Worm (Caenorhabditis elegans) whole organism, L1 larva: ENCODE measurements around the gene acer-1.

Experiments
- C04F5.9 ChIP-seq: sonication (generic microtip); optimal IDR thresholded peaks from 2 replicates; lab custom pipeline; 2016; ENCODE audit warnings: missing genetic modification characterization, missing compliant biosample characterization
- C34B4.2 ChIP-seq: sonication (generic microtip); optimal IDR thresholded peaks from 2 replicates; lab custom pipeline; 2017; ENCODE audit warnings: mild to moderate bottlenecking, missing genetic modification characterization, missing compliant biosample characterization
- F16B12.6 ChIP-seq: fragments of 150-350 bp; optimal IDR thresholded peaks from 2 replicates; lab custom pipeline; 2014; ENCODE audit warnings: missing biosample characterization, missing genetic modification characterization
- Y116A8C.19 ChIP-seq: sonication (generic microtip); optimal IDR thresholded peaks from 2 replicates; lab custom pipeline; 2016; ENCODE audit warnings: missing compliant biosample characterization, missing genetic modification characterization, borderline replicate concordance
- blmp-1 ChIP-seq: fragments of 150-350 bp; optimal IDR thresholded peaks from 2 replicates; lab custom pipeline; 2014; ENCODE audit warnings: missing biosample characterization, missing genetic modification characterization
- ceh-90 ChIP-seq: sonication (generic microtip); optimal IDR thresholded peaks from 2 replicates; lab custom pipeline; 2016; ENCODE audit warnings: missing genetic modification characterization, missing compliant biosample characterization
- ces-1 ChIP-seq: fragments of 150-350 bp; optimal IDR thresholded peaks from 2 replicates; lab custom pipeline; 2014; ENCODE audit warnings: missing biosample characterization, missing genetic modification reagents, missing genetic modification characterization
- dpl-1 ChIP-seq, 3 experiments: fragments of 150-350 bp in 2 of 3; sonication (generic microtip) in 1 of 3; optimal IDR thresholded peaks; 2 replicates each; lab custom pipeline; 2014 to 2017; ENCODE audit warnings: missing biosample characterization in 3 of 3, missing genetic modification characterization in 3 of 3, missing genetic modification reagents in 3 of 3
- dsc-1 ChIP-seq: sonication (generic microtip); optimal IDR thresholded peaks from 2 replicates; lab custom pipeline; 2016; ENCODE audit warnings: mild to moderate bottlenecking, missing genetic modification characterization, missing compliant biosample characterization
- efl-1 ChIP-seq, 4 experiments: fragments of 150-350 bp; optimal IDR thresholded peaks in 3 of 4; peaks in 1 of 4; 1 replicate in 1 of 4; 2 replicates in 3 of 4; lab custom pipeline; 2014; ENCODE audit warnings: missing biosample characterization in 2 of 4, missing genetic modification characterization in 2 of 4, missing genetic modification reagents in 2 of 4
- elt-2 ChIP-seq: sonication (generic microtip); optimal IDR thresholded peaks from 2 replicates; lab custom pipeline; 2016; ENCODE audit warnings: missing genetic modification characterization, mild to moderate bottlenecking, inconsistent platforms, missing compliant biosample characterization, missing genetic modification reagents
- elt-3 ChIP-seq, 6 experiments: fragments of 150-350 bp in 1 of 6; sonication (generic microtip); optimal IDR thresholded peaks; 2 replicates each; lab custom pipeline; 2017 to 2018; ENCODE audit warnings: missing biosample characterization in 6 of 6, missing genetic modification characterization in 6 of 6, inconsistent platforms in 1 of 6
- fkh-10 ChIP-seq: sonication (generic microtip); optimal IDR thresholded peaks from 2 replicates; lab custom pipeline; 2017; ENCODE audit warnings: missing biosample characterization, missing genetic modification reagents, missing genetic modification characterization
- fkh-4 ChIP-seq: sonication (generic microtip); optimal IDR thresholded peaks from 2 replicates; lab custom pipeline; 2016; ENCODE audit warnings: missing compliant biosample characterization, missing genetic modification characterization, borderline replicate concordance
- hlh-17 ChIP-seq: fragments of 200-800 bp; sonication (Bioruptor generic); optimal IDR thresholded peaks from 2 replicates; lab custom pipeline; 2018; ENCODE audit warnings: missing genetic modification characterization, mild to moderate bottlenecking, missing compliant biosample characterization, moderate library complexity, borderline replicate concordance
- hlh-4 ChIP-seq: sonication (generic microtip); optimal IDR thresholded peaks from 2 replicates; lab custom pipeline; 2016; ENCODE audit warnings: mild to moderate bottlenecking, missing genetic modification characterization, missing compliant biosample characterization
- hpl-2 ChIP-seq: fragments of 150-350 bp; optimal IDR thresholded peaks from 2 replicates; lab custom pipeline; 2014; ENCODE audit warnings: missing biosample characterization, missing genetic modification reagents, missing genetic modification characterization
- jun-1 ChIP-seq: fragments of 150-350 bp; optimal IDR thresholded peaks from 2 replicates; lab custom pipeline; 2014; ENCODE audit warnings: missing biosample characterization, missing genetic modification reagents, missing genetic modification characterization
- lin-14 ChIP-seq: fragments of 200-800 bp; sonication (Bioruptor generic); optimal IDR thresholded peaks from 2 replicates; lab custom pipeline; 2018; ENCODE audit warnings: mild to moderate bottlenecking, missing genetic modification characterization, moderate library complexity, missing compliant biosample characterization
- lin-15B ChIP-seq: fragments of 150-350 bp; sonication (generic microtip); optimal IDR thresholded peaks from 3 replicates; lab custom pipeline; 2014; ENCODE audit warnings: missing biosample characterization, missing genetic modification characterization
- lin-35 ChIP-seq, 2 experiments: fragments of 150-350 bp; optimal IDR thresholded peaks; 2 replicates each; lab custom pipeline; 2014; ENCODE audit warnings: missing biosample characterization in 2 of 2, missing genetic modification characterization in 2 of 2, missing genetic modification reagents in 2 of 2
- lin-39 ChIP-seq: fragments of 150-350 bp; optimal IDR thresholded peaks from 2 replicates; lab custom pipeline; 2014; ENCODE audit warnings: missing biosample characterization, missing genetic modification reagents, missing genetic modification characterization
- lir-3 ChIP-seq: sonication (generic microtip); optimal IDR thresholded peaks from 2 replicates; lab custom pipeline; 2016; ENCODE audit warnings: mild to moderate bottlenecking, missing genetic modification characterization, moderate library complexity, missing compliant biosample characterization; ENCODE audit not compliant: poor library complexity
- lsy-2 ChIP-seq, 2 experiments: fragments of 150-350 bp; optimal IDR thresholded peaks; 2 replicates each; lab custom pipeline; 2014; ENCODE audit warnings: missing biosample characterization in 2 of 2, missing genetic modification characterization in 2 of 2
- mab-9 ChIP-seq: fragments of 200-800 bp; sonication (Bioruptor generic); IDR thresholded peaks from 2 replicates; pipeline ENCODE4 v1.3.6; 2022; ENCODE audit warnings: missing genetic modification reagents, missing genetic modification characterization, missing compliant biosample characterization
- mdl-1 ChIP-seq, 2 experiments: fragments of 150-350 bp; optimal IDR thresholded peaks; 2 replicates each; lab custom pipeline; 2014 to 2017; ENCODE audit warnings: missing biosample characterization in 2 of 2, missing genetic modification characterization in 2 of 2, inconsistent platforms in 1 of 2
- mep-1 ChIP-seq: fragments of 150-350 bp; optimal IDR thresholded peaks from 2 replicates; lab custom pipeline; 2014; ENCODE audit warnings: missing biosample characterization, missing genetic modification characterization
- nhr-11 ChIP-seq: fragments of 150-350 bp; optimal IDR thresholded peaks from 2 replicates; lab custom pipeline; 2014; ENCODE audit warnings: missing biosample characterization, missing genetic modification characterization
- nhr-19 ChIP-seq: fragments of 200-800 bp; sonication (Bioruptor generic); conservative IDR thresholded peaks from 2 replicates; pipeline ENCODE4 v1.3.6; 2022; ENCODE audit warnings: missing genetic modification characterization, missing compliant biosample characterization
- nhr-20 ChIP-seq: sonication (generic microtip); optimal IDR thresholded peaks from 2 replicates; lab custom pipeline; 2016; ENCODE audit warnings: mild to moderate bottlenecking, missing genetic modification characterization, missing compliant biosample characterization
- nhr-28 ChIP-seq: fragments of 150-350 bp; optimal IDR thresholded peaks from 2 replicates; lab custom pipeline; 2014; ENCODE audit warnings: missing biosample characterization, missing genetic modification characterization
- nhr-71 ChIP-seq: sonication (generic microtip); optimal IDR thresholded peaks from 2 replicates; lab custom pipeline; 2016; ENCODE audit warnings: mild to moderate bottlenecking, missing genetic modification characterization, moderate library complexity, missing compliant biosample characterization
- nhr-90 ChIP-seq: sonication (generic microtip); optimal IDR thresholded peaks from 2 replicates; lab custom pipeline; 2016; ENCODE audit warnings: mild to moderate bottlenecking, missing genetic modification characterization, missing compliant biosample characterization; ENCODE audit not compliant: poor library complexity
- pag-3 ChIP-seq: sonication (generic microtip); optimal IDR thresholded peaks from 2 replicates; lab custom pipeline; 2017; ENCODE audit warnings: missing genetic modification characterization, mild to moderate bottlenecking, missing compliant biosample characterization, antibody characterized with exemption, borderline replicate concordance; ENCODE audit not compliant: insufficient read depth
- pax-3 ChIP-seq: fragments of 200-800 bp; sonication (Bioruptor generic); optimal IDR thresholded peaks from 2 replicates; lab custom pipeline; 2018; ENCODE audit warnings: mild to moderate bottlenecking, missing genetic modification characterization, moderate library complexity, missing compliant biosample characterization
- rnt-1 ChIP-seq: sonication (generic microtip); optimal IDR thresholded peaks from 2 replicates; lab custom pipeline; 2016; ENCODE audit warnings: mild to moderate bottlenecking, missing genetic modification characterization, moderate library complexity, missing compliant biosample characterization
- snpc-4 ChIP-seq: fragments of 150-350 bp; optimal IDR thresholded peaks from 2 replicates; lab custom pipeline; 2014; ENCODE audit warnings: missing biosample characterization, missing genetic modification characterization
- snu-23 ChIP-seq: sonication (generic microtip); optimal IDR thresholded peaks from 2 replicates; lab custom pipeline; 2016; ENCODE audit warnings: missing genetic modification characterization, missing compliant biosample characterization
- sup-37 ChIP-seq: fragments of 200-800 bp; sonication (Bioruptor generic); optimal IDR thresholded peaks from 2 replicates; lab custom pipeline; 2018; ENCODE audit warnings: mild to moderate bottlenecking, missing genetic modification characterization, missing compliant biosample characterization
- unc-30 ChIP-seq: sonication (generic microtip); optimal IDR thresholded peaks from 2 replicates; lab custom pipeline; 2017; ENCODE audit warnings: missing biosample characterization, missing genetic modification characterization
- unc-86 ChIP-seq: sonication (generic microtip); optimal IDR thresholded peaks from 2 replicates; lab custom pipeline; 2016; ENCODE audit warnings: missing genetic modification characterization, missing compliant biosample characterization
- unc-98 ChIP-seq: fragments of 200-800 bp; sonication (Bioruptor generic); IDR thresholded peaks from 2 replicates; pipeline ENCODE4 v1.3.6; 2022; ENCODE audit warnings: missing genetic modification characterization, missing compliant biosample characterization
- xbp-1 ChIP-seq: sonication (generic microtip); optimal IDR thresholded peaks from 2 replicates; lab custom pipeline; 2016; ENCODE audit warnings: missing genetic modification characterization, missing compliant biosample characterization
- zip-4 ChIP-seq: fragments of 200-800 bp; sonication (Bioruptor generic); optimal IDR thresholded peaks from 2 replicates; lab custom pipeline; 2018; ENCODE audit warnings: mild to moderate bottlenecking, missing genetic modification characterization, moderate library complexity, missing compliant biosample characterization
- ztf-11 ChIP-seq, 2 experiments: sonication (generic microtip); optimal IDR thresholded peaks; 2 replicates each; lab custom pipeline; 2016 to 2017; ENCODE audit warnings: missing genetic modification characterization in 2 of 2, missing biosample characterization in 1 of 2, missing compliant biosample characterization in 1 of 2
- ztf-4 ChIP-seq: fragments of 150-350 bp; optimal IDR thresholded peaks from 2 replicates; lab custom pipeline; 2014; ENCODE audit warnings: missing biosample characterization, missing genetic modification characterization

Gene acer-1

DNA sequence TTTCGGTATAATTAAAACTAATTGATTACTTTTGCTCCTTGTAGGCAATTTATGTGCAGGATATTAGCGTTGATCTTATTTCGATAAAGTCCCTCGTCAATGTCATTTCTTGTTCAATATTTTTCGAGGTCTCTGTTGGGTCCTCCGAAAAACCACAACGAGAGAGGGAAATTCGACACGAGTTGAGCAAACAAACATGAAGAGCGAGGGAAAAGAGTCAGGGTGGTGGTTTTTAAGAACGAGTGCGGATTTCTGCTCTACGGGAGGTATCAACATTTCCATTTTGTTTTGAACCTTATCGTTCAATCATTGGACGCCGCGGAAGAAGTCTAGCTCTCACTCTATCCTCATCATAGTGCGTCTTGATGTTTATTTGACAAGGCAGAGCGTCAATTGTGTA lies 44.5 kb upstream of the acer-1 start:
- TF ChIP-seq nhr-20 (tag; lab: Kevin White, UChicago), result no peak
- peak; percentile 5 for TF ChIP-seq lin-14 (GFP tag; lab: Kevin White, UChicago)
- TF ChIP-seq dpl-1 (GFP tag; optimal IDR thresholded peaks at IDR 0.05; lab: Kevin White, UChicago), result no peak

DNA sequence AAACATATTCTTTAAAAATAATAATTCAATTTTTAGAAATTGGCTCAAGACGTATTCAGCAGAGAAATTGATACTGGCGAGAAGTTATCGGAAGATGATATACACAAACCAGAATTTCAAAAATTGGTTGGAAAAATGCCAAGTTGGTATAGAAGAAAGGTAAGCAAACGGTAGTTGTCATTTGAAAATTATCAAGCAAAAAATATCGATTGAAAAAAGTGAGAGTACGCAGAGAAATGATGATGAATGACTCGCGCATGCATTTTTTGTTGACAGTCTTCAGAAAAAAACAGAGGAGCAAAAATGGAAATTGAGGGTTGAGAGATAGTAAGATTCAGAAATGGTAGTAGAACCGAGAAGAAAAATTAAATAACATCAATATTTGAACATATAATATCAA lies 42.8 kb upstream of the acer-1 start:
- TF ChIP-seq nhr-19 (GFP tag; lab: Robert Waterston, UW) (no peak), efl-1 (optimal IDR thresholded peaks at IDR 0.05; lab: Kevin White, UChicago) (no peak), efl-1 (GFP tag; optimal IDR thresholded peaks at IDR 0.05 in 1 of 2; lab: Kevin White, UChicago) (peak in 1 of 2 experiments; percentile 11)

DNA sequence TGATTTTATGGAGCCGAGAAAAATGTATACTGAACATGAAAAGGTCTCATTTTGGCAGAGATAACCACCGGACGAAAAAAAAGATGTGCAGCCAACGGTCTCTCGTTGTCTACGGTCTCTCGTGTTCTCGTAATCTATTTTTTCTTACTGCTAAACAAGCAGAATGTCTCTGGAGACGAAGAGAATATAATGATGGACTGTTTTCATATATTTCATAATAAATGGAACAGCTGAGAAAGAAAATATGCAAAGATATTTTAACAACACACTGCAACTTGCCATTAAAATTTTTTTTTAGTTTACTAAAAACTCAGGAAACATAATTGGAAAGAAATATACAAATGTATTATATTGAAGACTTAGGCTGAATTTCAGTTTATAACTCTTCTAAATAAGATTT lies 39.9 kb upstream of the acer-1 start:
- TF ChIP-seq pax-3 (tag; lab: Kevin White, UChicago), result no peak
- no peak for TF ChIP-seq xbp-1 (tag; lab: Kevin White, UChicago)
- no peak for TF ChIP-seq unc-30 (tag; lab: Kevin White, UChicago)
- peak; percentile 17 for TF ChIP-seq lin-14 (GFP tag; lab: Kevin White, UChicago)
- TF ChIP-seq mep-1 (tag; lab: Kevin White, UChicago), result peak; percentile 7
- no peak for TF ChIP-seq ceh-90
- TF ChIP-seq nhr-19 (GFP tag; lab: Robert Waterston, UW), result no peak
- TF ChIP-seq lsy-2 (tag; optimal IDR thresholded peaks at IDR 0.05; lab: Kevin White, UChicago), result no peak
- no peak for TF ChIP-seq pag-3 (tag; lab: Kevin White, UChicago)
- TF ChIP-seq lin-15B, result no peak
- TF ChIP-seq jun-1, result no peak
- TF ChIP-seq fkh-10, result no peak
- no peak for TF ChIP-seq nhr-20 (tag; lab: Kevin White, UChicago)
- no peak for TF ChIP-seq snu-23 (GFP tag; lab: Kevin White, UChicago)
- no peak for TF ChIP-seq F16B12.6 (tag; lab: Kevin White, UChicago)
- TF ChIP-seq C04F5.9, result no peak
- TF ChIP-seq unc-98 (GFP tag; lab: Robert Waterston, UW), result no peak
- TF ChIP-seq dsc-1, result no peak
- no peak for TF ChIP-seq nhr-90 (tag; lab: Kevin White, UChicago)
- no peak for TF ChIP-seq mab-9 (GFP tag; lab: Robert Waterston, UW)
- TF ChIP-seq nhr-71 (tag; lab: Kevin White, UChicago), result peak; percentile 1
- no peak for TF ChIP-seq C34B4.2 (tag; lab: Kevin White, UChicago)
- peak; percentile 19 for TF ChIP-seq snpc-4 (tag; lab: Kevin White, UChicago)
- TF ChIP-seq ces-1 (GFP tag; lab: Kevin White, UChicago), result no peak
- TF ChIP-seq elt-2 (tag; lab: Kevin White, UChicago), result no peak
- TF ChIP-seq ztf-11 (tag; optimal IDR thresholded peaks at IDR 0.05; lab: Kevin White, UChicago), result no peak
- TF ChIP-seq blmp-1, result no peak
- no peak for TF ChIP-seq rnt-1 (tag; lab: Kevin White, UChicago)
- no peak for TF ChIP-seq sup-37
- TF ChIP-seq zip-4, result no peak
- TF ChIP-seq hlh-17 (GFP tag; lab: Kevin White, UChicago), result no peak

DNA sequence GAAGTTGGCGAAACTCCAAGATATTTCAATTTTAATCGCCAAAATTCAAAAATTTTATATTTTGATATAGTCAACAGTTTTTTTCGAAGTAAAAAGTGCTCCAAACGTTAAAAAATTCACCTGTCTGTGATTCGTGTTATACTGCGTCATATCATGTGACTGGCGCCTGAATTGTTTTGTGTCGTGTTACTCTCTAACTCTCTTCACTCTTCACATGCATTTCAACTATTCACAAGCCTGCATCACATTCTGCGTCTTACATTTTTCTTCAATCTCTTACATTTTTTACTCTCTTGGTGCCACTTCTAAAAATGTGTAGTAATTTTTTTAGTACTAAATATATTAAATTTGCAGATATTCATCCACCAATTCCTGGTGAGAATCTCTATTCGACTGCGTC lies 38.2 kb upstream of the acer-1 start, which contains the start of gene flcn-1:
flcn-1 (plus strand) TSS at position 348 of the 400 bp plus-strand sequence.
- TF ChIP-seq C34B4.2 (tag; lab: Kevin White, UChicago) (no peak), nhr-28 (tag; lab: Kevin White, UChicago) (no peak), fkh-10 (no peak), ztf-4 (no peak), mdl-1 (tag; optimal IDR thresholded peaks at IDR 0.05; lab: Kevin White, UChicago) (no peak), ceh-90 (no peak), pag-3 (tag; lab: Kevin White, UChicago) (no peak), nhr-11 (no peak), Y116A8C.19 (tag; lab: Kevin White, UChicago) (no peak), hlh-4 (tag; lab: Kevin White, UChicago) (peak; percentile 45), hpl-2 (GFP tag; lab: Kevin White, UChicago) (no peak), ces-1 (GFP tag; lab: Kevin White, UChicago) (no peak), hlh-17 (GFP tag; lab: Kevin White, UChicago) (no peak), fkh-4 (tag; lab: Kevin White, UChicago) (no peak), unc-86 (tag; lab: Kevin White, UChicago) (no peak), lin-39 (peak; percentile 6), snu-23 (GFP tag; lab: Kevin White, UChicago) (peak; percentile 74), elt-3 (tag; optimal IDR thresholded peaks at IDR 0.05; lab: Kevin White, UChicago) (no peak), lir-3 (tag; lab: Kevin White, UChicago) (peak; percentile 9), jun-1 (no peak), lin-35 (GFP tag; optimal IDR thresholded peaks at IDR 0.05; lab: Kevin White, UChicago) (peak; percentile 55 to 60)
